Worm (Caenorhabditis elegans) whole organism, early embryonic: ENCODE results near the gene Y62E10A.23.
"Not testable (repeated sequence)": the region's sequence is repeated elsewhere in the genome, so short reads cannot be mapped to it uniquely, and the experiment has no call there.

Experiments used
- F13C5.2 ChIP-seq: sonication (generic microtip); optimal IDR thresholded peaks from 2 replicates; lab custom pipeline; 2017; ENCODE audit warnings: mild to moderate bottlenecking, missing genetic modification characterization, inconsistent platforms, missing compliant biosample characterization
- ets-7 ChIP-seq: sonication (generic microtip); optimal IDR thresholded peaks from 2 replicates; lab custom pipeline; 2016; ENCODE audit warnings: missing genotype, missing genetic modification characterization, missing compliant biosample characterization
- hmbx-1 ChIP-seq: sonication (generic microtip); optimal IDR thresholded peaks from 2 replicates; lab custom pipeline; 2016; ENCODE audit warnings: mild to moderate bottlenecking, missing genetic modification characterization, missing compliant biosample characterization
- hmg-4 ChIP-seq: fragments of 200-800 bp; sonication (Bioruptor generic); optimal IDR thresholded peaks from 2 replicates; lab custom pipeline; 2018; ENCODE audit warnings: mild to moderate bottlenecking, missing genetic modification characterization, missing compliant biosample characterization
- pes-1 ChIP-seq: fragments of 200-800 bp; sonication (Bioruptor generic); IDR thresholded peaks from 2 replicates; pipeline ENCODE4 v1.3.6; 2022; ENCODE audit warnings: missing genetic modification reagents, missing genetic modification characterization, missing compliant biosample characterization
- scrt-1 ChIP-seq: fragments of 200-800 bp; sonication (Bioruptor generic); IDR thresholded peaks from 2 replicates; pipeline ENCODE4 v1.3.6; 2022; ENCODE audit warnings: missing genetic modification characterization, missing compliant biosample characterization
- sea-1 ChIP-seq: fragments of 200-800 bp; sonication (Bioruptor generic); conservative IDR thresholded peaks from 2 replicates; pipeline ENCODE4 v1.3.6; 2022; ENCODE audit warnings: missing genetic modification characterization, missing compliant biosample characterization
- tbx-11 ChIP-seq: fragments of 200-800 bp; sonication (Bioruptor generic); IDR thresholded peaks from 2 replicates; pipeline ENCODE4 v1.3.6; 2022; ENCODE audit warnings: missing genetic modification characterization, missing compliant biosample characterization
- tbx-37 ChIP-seq: fragments of 200-800 bp; sonication (Bioruptor generic); conservative IDR thresholded peaks from 2 replicates; pipeline ENCODE4 v1.3.6; 2022; ENCODE audit warnings: missing genetic modification reagents, missing genetic modification characterization, missing compliant biosample characterization

The Y62E10A.23 gene

DNA sequence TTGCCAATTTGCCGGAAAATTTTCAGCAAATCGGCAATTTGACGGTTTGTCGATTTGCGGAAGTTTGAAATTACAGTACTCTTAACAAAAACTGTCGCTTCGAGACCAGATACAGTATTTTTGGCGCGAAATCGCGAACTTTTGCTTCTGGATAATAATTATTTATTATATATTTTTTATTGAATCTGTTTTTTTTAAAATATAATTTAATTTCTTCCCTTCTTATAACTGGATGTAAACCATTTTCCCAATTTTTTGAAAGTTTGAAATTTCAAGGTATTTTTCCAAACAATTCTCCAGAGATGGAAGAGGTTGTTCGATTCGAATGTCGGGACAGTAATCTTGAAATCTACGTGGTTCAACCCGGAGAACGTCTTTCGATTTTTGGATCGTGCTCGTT is 36.1 kb downstream of the Y62E10A.23 start, which contains the start of gene nol-9:
TSS of gene nol-9 (plus strand) at position 301 of the 400 bp plus-strand sequence.
- TF ChIP-seq hmg-4 (no peak), F13C5.2 (tag; lab: Kevin White, UChicago) (no peak), tbx-11 (GFP tag; lab: Robert Waterston, UW) (no peak), ets-7 (no peak), tbx-37 (GFP tag; lab: Robert Waterston, UW) (no peak), hmbx-1 (tag; lab: Kevin White, UChicago) (no peak)

DNA sequence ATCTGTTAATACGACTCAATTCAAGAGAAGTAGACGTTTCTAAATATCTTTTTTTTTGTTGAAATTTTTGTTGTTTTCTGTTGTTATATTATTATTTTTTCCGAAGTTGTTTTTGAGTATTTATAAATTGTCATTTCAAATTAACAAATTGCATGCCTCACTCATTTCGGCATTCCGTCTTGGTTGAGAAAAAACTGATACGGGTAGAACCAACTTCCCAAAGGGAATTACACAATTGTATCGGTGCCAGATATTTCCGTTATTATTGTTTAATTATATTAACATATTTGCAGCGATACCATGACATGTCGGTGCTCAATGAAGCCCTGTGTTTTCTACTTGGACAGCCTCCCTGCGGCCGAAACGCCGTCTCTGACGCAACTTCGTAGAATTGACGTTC is 43.1 kb downstream of the Y62E10A.23 start, which contains the start of gene K09B11.4:
TSS of gene K09B11.4 (plus strand) at position 301 of the 400 bp plus-strand sequence.
- no peak for TF ChIP-seq scrt-1
- TF ChIP-seq pes-1 (GFP tag; lab: Robert Waterston, UW): no peak

- 0 out of 2 replicates have a peak, but pooled peaks have one; percentile 10 for TF ChIP-seq pes-1 (GFP tag; lab: Robert Waterston, UW)
- 0 out of 2 replicates have a peak, but pooled peaks have one; percentile 16 for TF ChIP-seq tbx-37 (GFP tag; lab: Robert Waterston, UW)
Measured at ce11 chrIV:13430137-13430536, 44.0 kb downstream of the Y62E10A.23 start.

ce11 chrIV:13433904-13434303 is 47.8 kb downstream of the Y62E10A.23 start, which contains the start of gene K09B11.5:
K09B11.5 (minus strand) TSS chrIV:13434004.
- TF ChIP-seq tbx-11 (GFP tag; lab: Robert Waterston, UW); scrt-1; sea-1 (GFP tag; lab: Robert Waterston, UW): not testable (repeated sequence)
